Fruit fly (Drosophila melanogaster) whole organism, embryonic: ENCODE data around the gene amrt.

ENCODE experiments used
- ATbp ChIP-seq: fragments of 200-800 bp; sonication (Bioruptor generic); optimal IDR thresholded peaks from 2 replicates; lab custom pipeline; 2017; ENCODE audit warnings: missing biosample characterization, mild to moderate bottlenecking, missing genetic modification characterization, missing genetic modification reagents
- Awh ChIP-seq: fragments of 200-800 bp; sonication (Bioruptor generic); IDR thresholded peaks from 2 replicates; pipeline ENCODE4, ENCODE4 v1.3.6; 2022; ENCODE audit warnings: missing biosample characterization, missing genetic modification characterization
- Bdp1 ChIP-seq: fragments of 200-800 bp; sonication (Bioruptor generic); optimal IDR thresholded peaks from 3 replicates; lab custom pipeline; 2016; ENCODE audit warnings: missing biosample characterization, missing genetic modification characterization
- CG10147 ChIP-seq: fragments of 200-800 bp; sonication (Bioruptor generic); optimal IDR thresholded peaks from 2 replicates; lab custom pipeline; 2019; ENCODE audit warnings: missing biosample characterization, mild to moderate bottlenecking, missing genetic modification characterization, moderate library complexity
- CG10267 ChIP-seq: fragments of 200-800 bp; sonication (Bioruptor generic); optimal IDR thresholded peaks from 2 replicates; lab custom pipeline; 2018; ENCODE audit warnings: missing biosample characterization, mild to moderate bottlenecking, missing genetic modification characterization, moderate library complexity
- CG10565 ChIP-seq: fragments of 200-800 bp; sonication (Bioruptor generic); optimal IDR thresholded peaks from 3 replicates; lab custom pipeline; 2016; ENCODE audit warnings: missing biosample characterization, mild to moderate bottlenecking, missing genetic modification characterization
- CG11085 ChIP-seq: fragments of 200-800 bp; sonication (Bioruptor generic); IDR thresholded peaks from 2 replicates; pipeline ENCODE4 v1.3.6; 2022; ENCODE audit warnings: missing biosample characterization, missing genetic modification characterization
- CG11695 ChIP-seq: fragments of 200-800 bp; sonication (Bioruptor generic); IDR thresholded peaks from 3 replicates; pipeline ENCODE4 v1.3.6; 2022; ENCODE audit warnings: missing biosample characterization, missing genetic modification characterization
- CG12659 ChIP-seq: fragments of 200-800 bp; sonication (Bioruptor generic); optimal IDR thresholded peaks from 3 replicates; lab custom pipeline; 2017; ENCODE audit warnings: mild to moderate bottlenecking, missing biosample characterization, missing genetic modification reagents, missing genetic modification characterization
- CG14667 ChIP-seq: fragments of 200-800 bp; sonication (Bioruptor generic); IDR thresholded peaks from 2 replicates; pipeline ENCODE4 v1.3.6; 2022; ENCODE audit warnings: missing biosample characterization, missing genetic modification characterization
- CG15011 ChIP-seq: fragments of 200-800 bp; sonication (Bioruptor generic); optimal IDR thresholded peaks from 3 replicates; lab custom pipeline; 2018; ENCODE audit warnings: missing biosample characterization, mild to moderate bottlenecking, missing genetic modification characterization
- CG15479 ChIP-seq: fragments of 200-800 bp; sonication (Bioruptor generic); optimal IDR thresholded peaks from 3 replicates; lab custom pipeline; 2019; ENCODE audit warnings: missing biosample characterization, mild to moderate bottlenecking, missing genetic modification characterization, moderate library complexity
- CG17568 ChIP-seq: fragments of 200-800 bp; sonication (Bioruptor generic); optimal IDR thresholded peaks from 2 replicates; lab custom pipeline; 2018; ENCODE audit warnings: missing biosample characterization, mild to moderate bottlenecking, missing genetic modification characterization, moderate library complexity
- CG2120 ChIP-seq: fragments of 200-800 bp; sonication (Bioruptor generic); optimal IDR thresholded peaks from 3 replicates; lab custom pipeline; 2016; ENCODE audit warnings: missing biosample characterization, missing genetic modification characterization
- CG30403 ChIP-seq: fragments of 200-800 bp; sonication (Bioruptor generic); optimal IDR thresholded peaks from 3 replicates; lab custom pipeline; 2016; ENCODE audit warnings: missing biosample characterization, missing genetic modification characterization
- CG32772 ChIP-seq: fragments of 200-800 bp; sonication (Bioruptor generic); IDR thresholded peaks from 2 replicates; pipeline ENCODE4 v1.3.6; 2022; ENCODE audit warnings: missing biosample characterization, missing genetic modification characterization
- CG33213 ChIP-seq: fragments of 200-800 bp; sonication (Bioruptor generic); optimal IDR thresholded peaks from 3 replicates; lab custom pipeline; 2016; ENCODE audit warnings: missing biosample characterization, missing genetic modification characterization
- CG33557 ChIP-seq: fragments of 200-800 bp; sonication (Bioruptor generic); optimal IDR thresholded peaks from 2 replicates; lab custom pipeline; 2019; ENCODE audit warnings: missing biosample characterization, mild to moderate bottlenecking, missing genetic modification characterization, moderate library complexity
- CG3407 ChIP-seq: fragments of 200-800 bp; sonication (Bioruptor generic); optimal IDR thresholded peaks from 2 replicates; lab custom pipeline; 2018; ENCODE audit warnings: missing biosample characterization, mild to moderate bottlenecking, missing genetic modification characterization
- CG4360 ChIP-seq: fragments of 200-800 bp; sonication (Bioruptor generic); IDR thresholded peaks from 2 replicates; pipeline ENCODE4 v1.3.6; 2022; ENCODE audit warnings: missing biosample characterization, missing genetic modification characterization
- CG4424 ChIP-seq: fragments of 200-800 bp; sonication (Bioruptor generic); optimal IDR thresholded peaks from 3 replicates; lab custom pipeline; 2016; ENCODE audit warnings: missing biosample characterization, missing genetic modification characterization
- CG4854 ChIP-seq: fragments of 200-800 bp; sonication (Bioruptor generic); optimal IDR thresholded peaks from 2 replicates; lab custom pipeline; 2016; ENCODE audit warnings: missing biosample characterization, missing genetic modification characterization, inconsistent platforms
- CG6689 ChIP-seq: fragments of 200-800 bp; sonication (Bioruptor generic); IDR thresholded peaks from 2 replicates; pipeline ENCODE4 v1.3.6; 2022; ENCODE audit warnings: missing biosample characterization, missing genetic modification characterization
- CG6813 ChIP-seq: fragments of 200-800 bp; sonication (Bioruptor generic); optimal IDR thresholded peaks from 2 replicates; lab custom pipeline; 2017; ENCODE audit warnings: missing biosample characterization, missing genetic modification characterization, mild to moderate bottlenecking, moderate library complexity, missing genetic modification reagents
- CG7372 ChIP-seq: fragments of 200-800 bp; sonication (Bioruptor generic); IDR thresholded peaks from 2 replicates; pipeline ENCODE4 v1.3.6; 2022; ENCODE audit warnings: missing biosample characterization, missing genetic modification characterization
- CG8478 ChIP-seq: fragments of >200 bp; optimal IDR thresholded peaks from 2 replicates; lab custom pipeline; 2018
- CG8944 ChIP-seq: fragments of 200-800 bp; sonication (Bioruptor generic); optimal IDR thresholded peaks from 3 replicates; lab custom pipeline; 2016; ENCODE audit warnings: missing biosample characterization, missing genetic modification characterization
- CG9797 ChIP-seq: fragments of 200-800 bp; sonication (Bioruptor generic); optimal IDR thresholded peaks from 3 replicates; lab custom pipeline; 2018; ENCODE audit warnings: missing biosample characterization, mild to moderate bottlenecking, missing genetic modification characterization
- Dip2 ChIP-seq: fragments of 200-800 bp; sonication (Bioruptor generic); IDR thresholded peaks from 2 replicates; pipeline ENCODE4 v1.3.6; 2022; ENCODE audit warnings: missing biosample characterization, missing genetic modification characterization
- Fer3 ChIP-seq: fragments of 200-800 bp; sonication (Bioruptor generic); optimal IDR thresholded peaks from 2 replicates; lab custom pipeline; 2018; ENCODE audit warnings: missing biosample characterization, mild to moderate bottlenecking, missing genetic modification characterization, moderate library complexity
- Ptx1 ChIP-seq: fragments of 200-800 bp; sonication (Bioruptor generic); IDR thresholded peaks from 2 replicates; pipeline ENCODE4 v1.3.6; 2022; ENCODE audit warnings: missing biosample characterization, missing genetic modification characterization
- Sox100B ChIP-seq: fragments of 200-800 bp; sonication (Bioruptor generic); optimal IDR thresholded peaks from 3 replicates; lab custom pipeline; 2018; ENCODE audit warnings: missing biosample characterization, mild to moderate bottlenecking, missing genetic modification characterization
- Xbp1 ChIP-seq: fragments of 200-800 bp; sonication (Bioruptor generic); optimal IDR thresholded peaks from 3 replicates; lab custom pipeline; 2016; ENCODE audit warnings: missing biosample characterization, mild to moderate bottlenecking, missing genetic modification characterization
- ara ChIP-seq: fragments of 200-800 bp; sonication (Bioruptor generic); IDR thresholded peaks from 2 replicates; pipeline ENCODE4 v1.3.6; 2022; ENCODE audit warnings: missing biosample characterization, missing genetic modification characterization
- ase ChIP-seq: fragments of 200-800 bp; sonication (Bioruptor generic); IDR thresholded peaks from 3 replicates; pipeline ENCODE4 v1.3.6; 2022; ENCODE audit warnings: missing biosample characterization, missing genetic modification characterization
- az2 ChIP-seq: fragments of 200-800 bp; sonication (Bioruptor generic); optimal IDR thresholded peaks from 3 replicates; lab custom pipeline; 2016; ENCODE audit warnings: missing biosample characterization, missing genetic modification characterization
- bigmax ChIP-seq: fragments of 200-800 bp; sonication (Bioruptor generic); optimal IDR thresholded peaks from 2 replicates; lab custom pipeline; 2018; ENCODE audit warnings: missing biosample characterization, mild to moderate bottlenecking, missing genetic modification characterization
- chm ChIP-seq: fragments of 200-800 bp; sonication (Bioruptor generic); IDR thresholded peaks from 2 replicates; pipeline ENCODE4 v1.3.6; 2022; ENCODE audit warnings: missing biosample characterization, missing genetic modification characterization
- crc ChIP-seq: fragments of 200-800 bp; sonication (Bioruptor generic); optimal IDR thresholded peaks from 2 replicates; lab custom pipeline; 2016; ENCODE audit warnings: missing biosample characterization, missing genetic modification characterization
- danr ChIP-seq: fragments of 200-800 bp; sonication (Bioruptor generic); IDR thresholded peaks from 2 replicates; pipeline ENCODE4 v1.3.6; 2022; ENCODE audit warnings: missing biosample characterization, missing genetic modification characterization
- en ChIP-seq: fragments of 200-800 bp; sonication (Bioruptor generic); optimal IDR thresholded peaks from 2 replicates; lab custom pipeline; 2016; ENCODE audit warnings: missing biosample characterization, missing genetic modification characterization
- gsb-n ChIP-seq: fragments of 200-800 bp; sonication (Bioruptor generic); optimal IDR thresholded peaks from 3 replicates; lab custom pipeline; 2018; ENCODE audit warnings: missing biosample characterization, mild to moderate bottlenecking, missing genetic modification characterization
- kah ChIP-seq: fragments of 200-800 bp; sonication (Bioruptor generic); optimal IDR thresholded peaks from 2 replicates; lab custom pipeline; 2018; ENCODE audit warnings: missing biosample characterization, mild to moderate bottlenecking, missing genetic modification characterization
- lilli ChIP-seq: fragments of 200-800 bp; sonication (Bioruptor generic); optimal IDR thresholded peaks from 3 replicates; lab custom pipeline; 2016; ENCODE audit warnings: missing biosample characterization, missing genetic modification characterization
- peb ChIP-seq: fragments of 200-800 bp; sonication (Bioruptor generic); IDR thresholded peaks from 2 replicates; pipeline ENCODE4 v1.3.6; 2022; ENCODE audit warnings: missing biosample characterization, missing genetic modification characterization
- pfk ChIP-seq: fragments of 200-800 bp; sonication (Bioruptor generic); optimal IDR thresholded peaks from 2 replicates; lab custom pipeline; 2018; ENCODE audit warnings: missing biosample characterization, mild to moderate bottlenecking, missing genetic modification characterization, moderate library complexity
- phol ChIP-seq: fragments of 200-800 bp; sonication (Bioruptor generic); optimal IDR thresholded peaks from 3 replicates; lab custom pipeline; 2018; ENCODE audit warnings: missing biosample characterization, mild to moderate bottlenecking, missing genetic modification characterization, moderate library complexity
- pzg ChIP-seq: fragments of 200-800 bp; sonication (Bioruptor generic); optimal IDR thresholded peaks from 3 replicates; lab custom pipeline; 2018; ENCODE audit warnings: missing biosample characterization, mild to moderate bottlenecking, missing genetic modification characterization, moderate library complexity
- seq ChIP-seq: fragments of 200-800 bp; sonication (Bioruptor generic); IDR thresholded peaks from 2 replicates; pipeline ENCODE4 v1.3.6; 2022; ENCODE audit warnings: missing biosample characterization, missing genetic modification characterization
- sob ChIP-seq: fragments of 200-800 bp; sonication (Bioruptor generic); IDR thresholded peaks from 2 replicates; pipeline ENCODE4 v1.3.6; 2022; ENCODE audit warnings: missing biosample characterization, missing genetic modification characterization
- ssp ChIP-seq: fragments of 200-800 bp; sonication (Bioruptor generic); IDR thresholded peaks from 2 replicates; pipeline ENCODE4 v1.3.6; 2022; ENCODE audit warnings: missing biosample characterization, missing genetic modification characterization
- tio ChIP-seq: fragments of 200-800 bp; sonication (Bioruptor generic); optimal IDR thresholded peaks from 2 replicates; lab custom pipeline; 2017; ENCODE audit warnings: missing biosample characterization, missing genetic modification characterization, inconsistent platforms
- z ChIP-seq: fragments of 200-800 bp; sonication (Bioruptor generic); IDR thresholded peaks from 3 replicates; pipeline ENCODE4 v1.3.6; 2022; ENCODE audit warnings: missing biosample characterization, missing genetic modification characterization

Gene amrt

dm6 chrX:13734866-13735265 is 47.4 kb upstream of the amrt start (continued):
- no peak for TF ChIP-seq CG4360 (GFP tag; lab: Robert Waterston, UW)
- TF ChIP-seq en (GFP tag; lab: Kevin White, UChicago): no peak
- no peak for TF ChIP-seq tio (GFP tag; lab: Kevin White, UChicago)
- peak; percentile 5 for TF ChIP-seq CG4424 (GFP tag; lab: Kevin White, UChicago)
- TF ChIP-seq CG4854 (GFP tag; lab: Kevin White, UChicago): no peak
- TF ChIP-seq CG11695: peak; percentile 56; the same call in 2 of the 3 replicates
- TF ChIP-seq CG15479 (GFP tag; lab: Kevin White, UChicago): no peak
- TF ChIP-seq CG10565 (GFP tag; lab: Kevin White, UChicago): no peak
- no peak for TF ChIP-seq gsb-n
- no peak for TF ChIP-seq CG9797 (GFP tag; lab: Kevin White, UChicago)
- TF ChIP-seq Dip2 (GFP tag; lab: Robert Waterston, UW): no peak
- no peak for TF ChIP-seq CG33213 (GFP tag; lab: Kevin White, UChicago)
- no peak for TF ChIP-seq pfk (GFP tag; lab: Kevin White, UChicago)
- TF ChIP-seq Sox100B (GFP tag; lab: Kevin White, UChicago): peak; percentile 29
- no peak for TF ChIP-seq chm
- TF ChIP-seq ATbp: no peak
- no peak for TF ChIP-seq CG8478 (lab: Kevin White, UChicago)
- no peak for TF ChIP-seq Xbp1 (GFP tag; lab: Kevin White, UChicago)
- TF ChIP-seq sob (GFP tag; lab: Robert Waterston, UW): no peak
- no peak for TF ChIP-seq CG10147 (GFP tag; lab: Kevin White, UChicago)
- TF ChIP-seq Ptx1 (GFP tag; lab: Robert Waterston, UW): peak; percentile 20; the same call in 1 of the 2 replicates
- no peak for TF ChIP-seq CG8944 (GFP tag; lab: Kevin White, UChicago)
- TF ChIP-seq ara: no peak
- peak; percentile 27 for TF ChIP-seq CG30403 (GFP tag; lab: Kevin White, UChicago)
- no peak for TF ChIP-seq CG7372 (GFP tag; lab: Robert Waterston, UW)
- TF ChIP-seq CG2120 (GFP tag; lab: Kevin White, UChicago): peak; percentile 24
- TF ChIP-seq ase (GFP tag; lab: Robert Waterston, UW): no peak
- no peak for TF ChIP-seq CG6813 (GFP tag; lab: Kevin White, UChicago)
- TF ChIP-seq seq (GFP tag; lab: Robert Waterston, UW): no peak
- no peak for TF ChIP-seq CG15011
- no peak for TF ChIP-seq pzg (GFP tag; lab: Kevin White, UChicago)
- no peak for TF ChIP-seq Bdp1 (GFP tag; lab: Kevin White, UChicago)
- no peak for TF ChIP-seq CG32772 (GFP tag; lab: Robert Waterston, UW)
- TF ChIP-seq phol (tag; lab: Kevin White, UChicago): peak; percentile 25
- TF ChIP-seq CG14667: no peak
- no peak for TF ChIP-seq Fer3
- no peak for TF ChIP-seq CG33557 (GFP tag; lab: Kevin White, UChicago)
- TF ChIP-seq peb (GFP tag; lab: Robert Waterston, UW): no peak
- TF ChIP-seq Awh (GFP tag; lab: Robert Waterston, UW): no peak
- no peak for TF ChIP-seq CG3407 (GFP tag; lab: Kevin White, UChicago)
- peak; percentile 21 for TF ChIP-seq CG10267
- TF ChIP-seq z (GFP tag; lab: Robert Waterston, UW): no peak
- TF ChIP-seq CG12659: peak; percentile 8
- no peak for TF ChIP-seq CG11085 (GFP tag; lab: Robert Waterston, UW)
- TF ChIP-seq lilli (GFP tag; lab: Kevin White, UChicago): peak; percentile 13
- peak; percentile 7 for TF ChIP-seq az2 (GFP tag; lab: Kevin White, UChicago)
- TF ChIP-seq bigmax (GFP tag; lab: Kevin White, UChicago): no peak
- no peak for TF ChIP-seq ssp (GFP tag; lab: Robert Waterston, UW)
- no peak for TF ChIP-seq crc (GFP tag; lab: Kevin White, UChicago)
- TF ChIP-seq danr: no peak
- TF ChIP-seq CG17568 (GFP tag; lab: Kevin White, UChicago): no peak
- no peak for TF ChIP-seq CG6689 (GFP tag; lab: Robert Waterston, UW)
- TF ChIP-seq kah (GFP tag; lab: Kevin White, UChicago): no peak
